Fruit fly (Drosophila melanogaster) whole organism, embryonic: ENCODE data around the gene lectin-37Db.

Experiments
- Adf1 ChIP-seq: fragments of 200-800 bp; sonication (Bioruptor generic); IDR thresholded peaks from 2 replicates; pipeline ENCODE4 v1.3.6; 2022; ENCODE audit warnings: missing biosample characterization, missing genetic modification characterization
- Bgb ChIP-seq: fragments of 200-800 bp; sonication (Bioruptor generic); IDR thresholded peaks from 2 replicates; pipeline ENCODE4 v1.3.6; 2022; ENCODE audit warnings: missing biosample characterization, missing genetic modification characterization; ENCODE audit not compliant: partially characterized antibody
- CG10267 ChIP-seq: fragments of 200-800 bp; sonication (Bioruptor generic); optimal IDR thresholded peaks from 2 replicates; lab custom pipeline; 2018; ENCODE audit warnings: missing biosample characterization, mild to moderate bottlenecking, missing genetic modification characterization, moderate library complexity
- CG10431 ChIP-seq: fragments of 200-800 bp; sonication (Bioruptor generic); optimal IDR thresholded peaks from 3 replicates; lab custom pipeline; 2018; ENCODE audit warnings: missing biosample characterization, mild to moderate bottlenecking, missing genetic modification characterization
- CG10654 ChIP-seq: fragments of 200-800 bp; sonication (Bioruptor generic); optimal IDR thresholded peaks from 2 replicates; lab custom pipeline; 2016; ENCODE audit warnings: missing biosample characterization, missing genetic modification characterization
- CG12071 ChIP-seq: fragments of 200-800 bp; sonication (Bioruptor generic); optimal IDR thresholded peaks from 3 replicates; lab custom pipeline; 2018; ENCODE audit warnings: missing biosample characterization, mild to moderate bottlenecking, missing genetic modification characterization
- CG14860 ChIP-seq: fragments of 200-800 bp; sonication (Bioruptor generic); IDR thresholded peaks from 3 replicates; pipeline ENCODE4 v1.3.6; 2022; ENCODE audit warnings: missing biosample characterization, missing genetic modification characterization; ENCODE audit not compliant: partially characterized antibody
- CG17328 ChIP-seq: fragments of 200-800 bp; sonication (Bioruptor generic); IDR thresholded peaks from 2 replicates; pipeline ENCODE4 v1.3.6; 2022; ENCODE audit warnings: missing biosample characterization, missing genetic modification characterization
- CG17359 ChIP-seq: fragments of 200-800 bp; sonication (Bioruptor generic); optimal IDR thresholded peaks from 3 replicates; lab custom pipeline; 2018; ENCODE audit warnings: missing biosample characterization, mild to moderate bottlenecking, missing genetic modification characterization, moderate library complexity
- CG17385 ChIP-seq: fragments of 200-800 bp; sonication (Bioruptor generic); optimal IDR thresholded peaks from 3 replicates; lab custom pipeline; 2018; ENCODE audit warnings: missing biosample characterization, mild to moderate bottlenecking, missing genetic modification characterization
- CG18476 ChIP-seq: fragments of 200-800 bp; sonication (Bioruptor generic); optimal IDR thresholded peaks from 2 replicates; lab custom pipeline; 2016; ENCODE audit warnings: missing biosample characterization, mild to moderate bottlenecking, missing genetic modification characterization
- CG2202 ChIP-seq: fragments of 200-800 bp; sonication (Bioruptor generic); optimal IDR thresholded peaks from 2 replicates; lab custom pipeline; 2018; ENCODE audit warnings: missing biosample characterization, mild to moderate bottlenecking, missing genetic modification characterization
- CG30403 ChIP-seq: fragments of 200-800 bp; sonication (Bioruptor generic); optimal IDR thresholded peaks from 3 replicates; lab custom pipeline; 2016; ENCODE audit warnings: missing biosample characterization, missing genetic modification characterization
- CG31224 ChIP-seq: fragments of 200-800 bp; sonication (Bioruptor generic); IDR thresholded peaks from 2 replicates; pipeline ENCODE4 v1.3.6; 2022; ENCODE audit warnings: missing biosample characterization, missing genetic modification characterization
- CG3838 ChIP-seq: fragments of 200-800 bp; sonication (Bioruptor generic); optimal IDR thresholded peaks from 3 replicates; lab custom pipeline; 2016; ENCODE audit warnings: missing biosample characterization, missing genetic modification characterization
- CG43689 ChIP-seq: fragments of 200-800 bp; sonication (Bioruptor generic); IDR thresholded peaks from 2 replicates; pipeline ENCODE4 v1.3.6; 2022; ENCODE audit warnings: missing biosample characterization, missing genetic modification characterization
- CG4424 ChIP-seq: fragments of 200-800 bp; sonication (Bioruptor generic); optimal IDR thresholded peaks from 3 replicates; lab custom pipeline; 2016; ENCODE audit warnings: missing biosample characterization, missing genetic modification characterization
- CG6689 ChIP-seq: fragments of 200-800 bp; sonication (Bioruptor generic); IDR thresholded peaks from 2 replicates; pipeline ENCODE4 v1.3.6; 2022; ENCODE audit warnings: missing biosample characterization, missing genetic modification characterization
- CG7839 ChIP-seq: fragments of 200-800 bp; sonication (Bioruptor generic); optimal IDR thresholded peaks from 3 replicates; lab custom pipeline; 2018; ENCODE audit warnings: missing biosample characterization, mild to moderate bottlenecking, missing genetic modification characterization, moderate library complexity
- CG8478 ChIP-seq: fragments of >200 bp; optimal IDR thresholded peaks from 2 replicates; lab custom pipeline; 2018
- CG9215 ChIP-seq: fragments of 200-800 bp; sonication (Bioruptor generic); IDR thresholded peaks from 2 replicates; pipeline ENCODE4 v1.3.6; 2022; ENCODE audit warnings: missing biosample characterization, missing genetic modification characterization
- CG9797 ChIP-seq: fragments of 200-800 bp; sonication (Bioruptor generic); optimal IDR thresholded peaks from 3 replicates; lab custom pipeline; 2018; ENCODE audit warnings: missing biosample characterization, mild to moderate bottlenecking, missing genetic modification characterization
- CkIIα-i1 ChIP-seq: fragments of 200-800 bp; sonication (Bioruptor generic); IDR thresholded peaks from 2 replicates; pipeline ENCODE4 v1.3.6; 2022; ENCODE audit warnings: missing biosample characterization, missing genetic modification characterization
- D ChIP-seq, 2 experiments: fragments of 200-800 bp in 1 of 2; fragments of >200 bp in 1 of 2; sonication (Bioruptor generic) in 1 of 2; optimal IDR thresholded peaks; 2 replicates in 1 of 2; 3 replicates in 1 of 2; lab custom pipeline; 2017; ENCODE audit warnings: mild to moderate bottlenecking in 1 of 2, missing biosample characterization in 1 of 2, missing genetic modification characterization in 1 of 2, missing genetic modification reagents in 1 of 2
- Dll ChIP-seq: fragments of 200-800 bp; sonication (Bioruptor generic); IDR thresholded peaks from 4 replicates; pipeline ENCODE4 v1.3.6; 2022; ENCODE audit warnings: missing biosample characterization, missing genetic modification characterization; ENCODE audit not compliant: partially characterized antibody
- Hmr ChIP-seq: fragments of 200-800 bp; sonication (Bioruptor generic); optimal IDR thresholded peaks from 3 replicates; lab custom pipeline; 2017; ENCODE audit warnings: mild to moderate bottlenecking, missing biosample characterization, missing genetic modification reagents, missing genetic modification characterization
- Mad ChIP-seq: fragments of 200-800 bp; sonication (Bioruptor generic); optimal IDR thresholded peaks from 2 replicates; lab custom pipeline; 2016; ENCODE audit warnings: missing biosample characterization, missing genetic modification characterization
- Mrtf ChIP-seq: fragments of 200-800 bp; sonication (Bioruptor generic); IDR thresholded peaks from 3 replicates; pipeline ENCODE4 v1.3.6; 2022; ENCODE audit warnings: missing biosample characterization, missing genetic modification characterization
- Myb ChIP-seq: fragments of 200-800 bp; sonication (Bioruptor generic); optimal IDR thresholded peaks from 2 replicates; lab custom pipeline; 2016; ENCODE audit warnings: missing biosample characterization, missing genetic modification characterization
- Side ChIP-seq: fragments of 200-800 bp; sonication (Bioruptor generic); optimal IDR thresholded peaks from 2 replicates; lab custom pipeline; 2016; ENCODE audit warnings: missing biosample characterization, missing genetic modification characterization
- Spps ChIP-seq: fragments of 200-800 bp; sonication (Bioruptor generic); optimal IDR thresholded peaks from 2 replicates; lab custom pipeline; 2018; ENCODE audit warnings: missing biosample characterization, mild to moderate bottlenecking, missing genetic modification characterization
- cg ChIP-seq: fragments of 200-800 bp; sonication (Bioruptor generic); optimal IDR thresholded peaks from 3 replicates; lab custom pipeline; 2019; ENCODE audit warnings: missing biosample characterization, mild to moderate bottlenecking, missing genetic modification characterization, moderate library complexity
- crp ChIP-seq, 2 experiments: fragments of 200-800 bp; sonication (Bioruptor generic); optimal IDR thresholded peaks; 2 replicates in 1 of 2; 3 replicates in 1 of 2; lab custom pipeline; 2017; ENCODE audit warnings: missing biosample characterization in 2 of 2, missing genetic modification characterization in 2 of 2, mild to moderate bottlenecking in 1 of 2, moderate library complexity in 1 of 2
- danr ChIP-seq: fragments of 200-800 bp; sonication (Bioruptor generic); IDR thresholded peaks from 2 replicates; pipeline ENCODE4 v1.3.6; 2022; ENCODE audit warnings: missing biosample characterization, missing genetic modification characterization
- dysf ChIP-seq: fragments of 200-800 bp; sonication (Bioruptor generic); IDR thresholded peaks from 3 replicates; pipeline ENCODE4 v1.3.6; 2022; ENCODE audit warnings: missing biosample characterization, missing genetic modification characterization
- ems ChIP-seq: fragments of 200-800 bp; sonication (Bioruptor generic); optimal IDR thresholded peaks from 3 replicates; lab custom pipeline; 2016; ENCODE audit warnings: missing biosample characterization, missing genetic modification characterization
- esg ChIP-seq: fragments of 200-800 bp; sonication (Bioruptor generic); conservative IDR thresholded peaks from 2 replicates; pipeline ENCODE4 v1.3.6; 2022; ENCODE audit warnings: missing biosample characterization, missing genetic modification characterization
- eyg ChIP-seq: fragments of 200-800 bp; sonication (Bioruptor generic); optimal IDR thresholded peaks from 3 replicates; lab custom pipeline; 2016; ENCODE audit warnings: missing biosample characterization, missing genetic modification characterization
- fd102C ChIP-seq: fragments of 200-800 bp; sonication (Bioruptor generic); optimal IDR thresholded peaks from 2 replicates; lab custom pipeline; 2018; ENCODE audit warnings: missing biosample characterization, mild to moderate bottlenecking, missing genetic modification characterization, moderate library complexity
- grn ChIP-seq: fragments of 200-800 bp; sonication (Bioruptor generic); optimal IDR thresholded peaks from 3 replicates; lab custom pipeline; 2017; ENCODE audit warnings: missing biosample characterization, missing genetic modification characterization
- gsb ChIP-seq: fragments of 200-800 bp; sonication (Bioruptor generic); IDR thresholded peaks from 2 replicates; pipeline ENCODE4 v1.3.6; 2022; ENCODE audit warnings: missing biosample characterization, missing genetic modification characterization
- hbn ChIP-seq: fragments of 200-800 bp; sonication (Bioruptor generic); IDR thresholded peaks from 2 replicates; pipeline ENCODE4 v1.3.6; 2022; ENCODE audit warnings: missing biosample characterization, missing genetic modification characterization; ENCODE audit not compliant: partially characterized antibody
- her ChIP-seq: fragments of 200-800 bp; sonication (Bioruptor generic); optimal IDR thresholded peaks from 2 replicates; lab custom pipeline; 2016; ENCODE audit warnings: missing biosample characterization, missing genetic modification characterization
- nau ChIP-seq: fragments of 200-800 bp; sonication (Bioruptor generic); optimal IDR thresholded peaks from 3 replicates; lab custom pipeline; 2017; ENCODE audit warnings: missing biosample characterization, mild to moderate bottlenecking, missing genetic modification characterization, missing genetic modification reagents
- nerfin-2 ChIP-seq: fragments of 200-800 bp; sonication (Bioruptor generic); IDR thresholded peaks from 2 replicates; pipeline ENCODE4 v1.3.6; 2022; ENCODE audit warnings: missing biosample characterization, missing genetic modification characterization; ENCODE audit not compliant: partially characterized antibody
- sima ChIP-seq: fragments of 200-800 bp; sonication (Bioruptor generic); optimal IDR thresholded peaks from 2 replicates; lab custom pipeline; 2016; ENCODE audit warnings: missing biosample characterization, missing genetic modification characterization
- tio ChIP-seq: fragments of 200-800 bp; sonication (Bioruptor generic); optimal IDR thresholded peaks from 2 replicates; lab custom pipeline; 2017; ENCODE audit warnings: missing biosample characterization, missing genetic modification characterization, inconsistent platforms

Gene lectin-37Db

DNA sequence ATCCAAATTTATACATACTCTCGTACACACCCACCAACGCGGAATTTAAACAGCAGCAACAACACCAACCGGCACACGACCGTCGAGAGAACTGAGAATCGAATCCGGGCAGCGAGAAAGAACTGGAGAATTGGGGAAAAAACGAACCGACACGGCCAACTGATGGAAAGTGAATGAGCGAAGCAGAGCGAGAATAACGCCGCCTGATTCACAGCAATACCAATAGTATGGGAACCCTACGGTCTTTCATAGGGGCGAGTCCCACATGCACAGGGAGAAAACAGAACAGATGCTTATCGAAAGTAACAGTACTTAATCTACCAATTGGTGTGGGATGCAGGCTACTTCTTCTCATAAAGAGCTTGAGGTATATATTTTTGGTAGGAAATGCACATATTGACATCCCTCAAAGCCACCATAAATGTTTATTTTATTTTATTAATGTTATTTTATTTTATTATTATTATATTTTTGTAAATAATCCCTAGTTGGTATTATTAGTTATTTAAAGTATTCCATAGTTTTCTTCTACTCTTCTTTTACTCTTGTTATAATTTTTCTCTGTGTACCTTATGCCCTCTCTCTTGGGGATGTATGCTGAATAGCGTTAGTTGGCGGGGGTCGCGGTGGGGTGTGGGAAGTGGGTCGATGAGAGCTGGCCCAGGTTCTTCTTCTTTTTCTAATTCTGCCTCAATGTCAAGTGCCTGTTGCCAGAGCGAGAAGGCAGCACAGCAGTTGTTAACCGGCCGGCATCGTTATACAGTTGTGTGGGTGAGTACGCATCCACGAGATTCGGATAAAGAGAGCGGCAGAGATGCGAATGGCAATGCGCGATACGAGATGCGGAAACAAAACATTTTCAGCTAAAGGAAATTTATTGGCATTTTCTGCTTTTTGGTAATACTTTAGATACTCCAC is 20.3 kb upstream of the lectin-37Db start, which contains the start of gene CG17544 (continued):
- TF ChIP-seq sima (GFP tag; lab: Kevin White, UChicago), result no peak
- peak; percentile 1 for TF ChIP-seq CG10431
- no peak for TF ChIP-seq nerfin-2 (GFP tag; lab: Robert Waterston, UW)
- peak; percentile 76 for TF ChIP-seq CG17359 (tag; lab: Kevin White, UChicago)
- 0 out of 3 replicates have a peak, but pooled peaks have one; percentile 52 for TF ChIP-seq Mrtf (GFP tag; lab: Robert Waterston, UW)
- TF ChIP-seq danr, result peak; percentile 41; the same call in 1 of the 2 replicates
- no peak for TF ChIP-seq CG18476 (GFP tag; lab: Kevin White, UChicago)
- peak; percentile 52 for TF ChIP-seq tio (GFP tag; lab: Kevin White, UChicago)
- no peak for TF ChIP-seq Mad (GFP tag; lab: Kevin White, UChicago)
- TF ChIP-seq fd102C (GFP tag; lab: Kevin White, UChicago), result no peak
- peak; percentile 99 for TF ChIP-seq CG17385 (GFP tag; lab: Kevin White, UChicago)
- no peak for TF ChIP-seq CG3838 (GFP tag; lab: Kevin White, UChicago)
- peak; percentile 46; the same call in 1 of the 2 replicates for TF ChIP-seq CG31224
- no peak for TF ChIP-seq D (optimal IDR thresholded peaks at IDR 0.05; lab: Kevin White, UChicago)
- TF ChIP-seq D (GFP tag; optimal IDR thresholded peaks at IDR 0.05; lab: Kevin White, UChicago), result peak; percentile 83
- TF ChIP-seq cg (GFP tag; lab: Kevin White, UChicago), result peak; percentile 90
- TF ChIP-seq crp (GFP tag; optimal IDR thresholded peaks at IDR 0.05; lab: Kevin White, UChicago), result peak in 1 of 2 experiments; percentile 34
- no peak for TF ChIP-seq eyg
- TF ChIP-seq CG10654 (GFP tag; lab: Kevin White, UChicago), result peak; percentile 70
- peak; percentile 70 for TF ChIP-seq CG9215 (GFP tag; lab: Robert Waterston, UW)
- TF ChIP-seq CG14860 (GFP tag; lab: Robert Waterston, UW), result peak; percentile 61; the same call in 2 of the 3 replicates
- no peak for TF ChIP-seq CG17328 (GFP tag; lab: Robert Waterston, UW)
- peak; percentile 70 for TF ChIP-seq nau (GFP tag; lab: Kevin White, UChicago)
- TF ChIP-seq CkIIα-i1 (GFP tag; lab: Robert Waterston, UW), result no peak
- peak; percentile 66 for TF ChIP-seq CG30403
- TF ChIP-seq Spps (tag; lab: Kevin White, UChicago), result peak; percentile 45
- TF ChIP-seq Dll (GFP tag; lab: Robert Waterston, UW), result no peak
- TF ChIP-seq dysf, result peak; percentile 72
- peak; percentile 46; the same call in 1 of the 2 replicates for TF ChIP-seq Bgb (GFP tag; lab: Robert Waterston, UW)
- peak; percentile 73 for TF ChIP-seq CG4424
- TF ChIP-seq CG9797 (GFP tag; lab: Kevin White, UChicago), result no peak
- peak; percentile 91 for TF ChIP-seq Hmr (GFP tag; lab: Kevin White, UChicago)
- TF ChIP-seq Side (GFP tag; lab: Kevin White, UChicago), result peak; percentile 23
- TF ChIP-seq CG2202, result peak; percentile 42
- TF ChIP-seq Myb, result peak; percentile 25
- no peak for TF ChIP-seq her
- TF ChIP-seq esg, result peak; percentile 40
- no peak for TF ChIP-seq ems
- peak; percentile 35 for TF ChIP-seq CG12071
- peak; percentile 74 for TF ChIP-seq CG7839 (tag; lab: Kevin White, UChicago)
- peak; percentile 52; the same call in 1 of the 2 replicates for TF ChIP-seq CG6689 (GFP tag; lab: Robert Waterston, UW)
- no peak for TF ChIP-seq grn (GFP tag; lab: Kevin White, UChicago)
- no peak for TF ChIP-seq CG43689
- peak; percentile 83 for TF ChIP-seq CG10267 (tag; lab: Kevin White, UChicago)
- no peak for TF ChIP-seq hbn (GFP tag; lab: Robert Waterston, UW)
- TF ChIP-seq Adf1, result peak; percentile 48; the same call in 1 of the 2 replicates
- no peak for TF ChIP-seq CG8478 (lab: Kevin White, UChicago)
- TF ChIP-seq gsb (GFP tag; lab: Robert Waterston, UW), result 0 out of 2 replicates have a peak, but pooled peaks have one; percentile 37
